Worm (Caenorhabditis elegans) whole organism, early embryonic: ENCODE measurements around the gene gcy-22.

Experiments used
- F13C5.2 ChIP-seq: sonication (generic microtip); optimal IDR thresholded peaks from 2 replicates; lab custom pipeline; 2017; ENCODE audit warnings: mild to moderate bottlenecking, missing genetic modification characterization, inconsistent platforms, missing compliant biosample characterization
- aly-1 ChIP-seq: sonication (generic microtip); optimal IDR thresholded peaks from 2 replicates; lab custom pipeline; 2016; ENCODE audit warnings: missing genetic modification characterization, missing compliant biosample characterization
- ama-1 ChIP-seq: fragments of 150-350 bp; optimal IDR thresholded peaks from 2 replicates; lab custom pipeline; 2014
- flt-1 ChIP-seq: fragments of 200-800 bp; sonication (Bioruptor generic); IDR thresholded peaks from 2 replicates; pipeline ENCODE4 v1.3.6; 2022; ENCODE audit warnings: missing genetic modification characterization, missing compliant biosample characterization
- hmbx-1 ChIP-seq: sonication (generic microtip); optimal IDR thresholded peaks from 2 replicates; lab custom pipeline; 2016; ENCODE audit warnings: mild to moderate bottlenecking, missing genetic modification characterization, missing compliant biosample characterization
- hnd-1 ChIP-seq: sonication (generic microtip); optimal IDR thresholded peaks from 2 replicates; lab custom pipeline; 2016; ENCODE audit warnings: missing genetic modification characterization, missing compliant biosample characterization
- scrt-1 ChIP-seq: fragments of 200-800 bp; sonication (Bioruptor generic); IDR thresholded peaks from 2 replicates; pipeline ENCODE4 v1.3.6; 2022; ENCODE audit warnings: missing genetic modification characterization, missing compliant biosample characterization
- tbx-11 ChIP-seq: fragments of 200-800 bp; sonication (Bioruptor generic); IDR thresholded peaks from 2 replicates; pipeline ENCODE4 v1.3.6; 2022; ENCODE audit warnings: missing genetic modification characterization, missing compliant biosample characterization
- tra-4 ChIP-seq: sonication (generic microtip); optimal IDR thresholded peaks from 2 replicates; lab custom pipeline; 2017; ENCODE audit warnings: missing genetic modification characterization, missing compliant biosample characterization

- no peak for TF ChIP-seq ama-1 (lab: Kevin White, UChicago)
- TF ChIP-seq flt-1 (GFP tag; lab: Robert Waterston, UW), result no peak
- no peak for TF ChIP-seq tra-4 (tag; lab: Kevin White, UChicago)
- no peak for TF ChIP-seq scrt-1 (GFP tag; lab: Robert Waterston, UW)
- TF ChIP-seq F13C5.2 (tag; lab: Kevin White, UChicago), result no peak
- no peak for TF ChIP-seq aly-1 (tag; lab: Kevin White, UChicago)
- no peak for TF ChIP-seq tbx-11 (GFP tag; lab: Robert Waterston, UW)
- TF ChIP-seq hnd-1 (tag; lab: Kevin White, UChicago), result no peak
- TF ChIP-seq hmbx-1 (tag; lab: Kevin White, UChicago), result no peak
Observed at ce11 chrV:20785848-20786225, 39.0 kb downstream of the gcy-22 start.
